Worm (Caenorhabditis elegans): ENCODE results near the gene Y53G8AR.5.

DNA sequence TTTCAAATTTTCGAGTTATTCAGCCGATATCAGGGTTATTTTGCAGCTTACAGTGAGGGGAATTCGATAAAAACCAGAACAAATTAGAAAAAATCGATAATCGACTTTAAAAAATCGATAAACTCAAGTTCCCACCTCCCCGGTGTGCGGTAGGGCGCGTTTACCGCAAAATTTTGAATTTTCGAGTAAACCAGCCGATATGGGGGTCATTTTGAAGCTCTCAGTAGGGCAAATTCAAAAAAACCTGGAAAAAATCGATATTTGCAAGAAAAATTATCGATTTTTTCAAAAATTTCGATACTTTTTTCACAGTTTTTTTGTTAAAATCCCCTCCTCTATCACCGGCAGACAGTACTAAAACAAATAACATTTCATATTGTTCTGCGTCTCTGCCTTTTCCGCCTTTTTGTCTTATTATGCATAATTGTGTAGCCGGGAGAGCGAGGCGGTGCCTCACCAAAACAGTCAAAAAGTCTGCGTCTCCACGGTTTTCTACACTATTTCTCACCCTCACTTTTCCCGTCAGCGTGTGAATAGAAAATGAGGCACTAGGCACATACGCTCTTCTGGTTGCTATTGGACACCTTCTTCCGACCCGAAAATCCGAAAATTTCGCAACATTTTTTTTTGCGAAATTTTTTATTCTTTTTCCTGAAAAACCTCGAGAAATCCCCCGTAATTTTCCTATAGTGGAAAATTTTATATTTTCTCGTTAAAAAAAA, 13.8 kb downstream of the Y53G8AR.5 start, which contains the start of gene ral-1:
- TF ChIP-seq nhr-11 (tag; optimal IDR thresholded peaks at IDR 0.05) (no peak), unc-55 (GFP tag; optimal IDR thresholded peaks at IDR 0.05) (peak; percentile 4), ceh-34 (tag; optimal IDR thresholded peaks at IDR 0.05) (no peak), ceh-6 (GFP tag; optimal IDR thresholded peaks at IDR 0.05) (no peak), pha-4 (tag; optimal IDR thresholded peaks at IDR 0.05) (no peak), pqm-1 (tag; optimal IDR thresholded peaks at IDR 0.05) (no peak), ceh-45 (GFP tag; IDR thresholded peaks at IDR 0.05) (no peak), elt-2 (tag; optimal IDR thresholded peaks at IDR 0.05) (no peak), ceh-2 (tag; optimal IDR thresholded peaks at IDR 0.05) (no peak), npax-4 (tag; optimal IDR thresholded peaks at IDR 0.05) (no peak), ama-1 (optimal IDR thresholded peaks at IDR 0.05) (no peak), hlh-8 (tag; optimal IDR thresholded peaks at IDR 0.05) (no peak), dve-1 (tag; optimal IDR thresholded peaks at IDR 0.05) (no peak), che-1 (tag; optimal IDR thresholded peaks at IDR 0.05) (no peak)

Data from whole organism, late embryonic.